Worm (Caenorhabditis elegans): ENCODE measurements around the gene C45G9.11.
A peak's percentile ranks its signal among the peaks of the same experiment; 100 is the strongest.

Gene C45G9.11

ce11 chrIII:5112998-5113397 lies 44.5 kb upstream of the C45G9.11 start:
- TF ChIP-seq lin-39 (tag; optimal IDR thresholded peaks at IDR 0.05) (no peak), mml-1 (tag; optimal IDR thresholded peaks at IDR 0.05) (no peak), daf-12 (tag; optimal IDR thresholded peaks at IDR 0.05) (no peak), nhr-28 (tag; optimal IDR thresholded peaks at IDR 0.05) (no peak), ZK546.5 (tag; optimal IDR thresholded peaks at IDR 0.05) (no peak), ceh-16 (tag; optimal IDR thresholded peaks at IDR 0.05) (no peak), nhr-11 (tag; optimal IDR thresholded peaks at IDR 0.05) (no peak), elt-2 (tag; optimal IDR thresholded peaks at IDR 0.05) (peak; percentile 65), nhr-76 (tag; optimal IDR thresholded peaks at IDR 0.05) (no peak), unc-62 (GFP tag; optimal IDR thresholded peaks at IDR 0.05) (no peak), tbx-2 (tag; optimal IDR thresholded peaks at IDR 0.05) (no peak), nhr-67 (tag; optimal IDR thresholded peaks at IDR 0.05) (no peak), pqm-1 (tag; optimal IDR thresholded peaks at IDR 0.05) (peak; percentile 55)

DNA sequence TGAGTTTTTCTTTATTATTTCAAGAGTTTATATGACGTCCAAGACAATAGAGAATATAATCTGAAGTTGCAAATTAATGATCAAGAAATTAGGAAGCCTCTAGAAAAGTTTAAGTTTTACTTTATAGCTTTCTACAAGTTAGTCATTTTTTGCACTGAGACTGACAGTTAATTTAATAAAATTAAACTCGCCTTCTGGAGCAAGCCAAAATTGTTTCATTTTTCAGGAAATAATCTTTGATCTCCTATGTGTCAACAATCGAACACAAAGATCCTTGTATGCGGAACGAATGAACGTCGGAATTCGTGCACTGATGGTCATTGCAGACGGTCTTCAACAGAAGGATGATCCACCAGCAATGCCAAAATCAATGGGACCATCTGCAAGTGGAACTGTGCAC lies 43.9 kb upstream of the C45G9.11 start:
- TF ChIP-seq lin-15B (tag; optimal IDR thresholded peaks at IDR 0.05), result no peak
- no peak for TF ChIP-seq nhr-76 (tag; optimal IDR thresholded peaks at IDR 0.05)
- TF ChIP-seq ztf-11 (tag; optimal IDR thresholded peaks at IDR 0.05), result no peak
- TF ChIP-seq ama-1 (optimal IDR thresholded peaks at IDR 0.05), result no peak
- TF ChIP-seq hmg-11 (tag; optimal IDR thresholded peaks at IDR 0.05), result no peak
- TF ChIP-seq pqm-1 (tag; optimal IDR thresholded peaks at IDR 0.05), result no peak
- TF ChIP-seq ZK546.5 (tag; optimal IDR thresholded peaks at IDR 0.05), result no peak

DNA sequence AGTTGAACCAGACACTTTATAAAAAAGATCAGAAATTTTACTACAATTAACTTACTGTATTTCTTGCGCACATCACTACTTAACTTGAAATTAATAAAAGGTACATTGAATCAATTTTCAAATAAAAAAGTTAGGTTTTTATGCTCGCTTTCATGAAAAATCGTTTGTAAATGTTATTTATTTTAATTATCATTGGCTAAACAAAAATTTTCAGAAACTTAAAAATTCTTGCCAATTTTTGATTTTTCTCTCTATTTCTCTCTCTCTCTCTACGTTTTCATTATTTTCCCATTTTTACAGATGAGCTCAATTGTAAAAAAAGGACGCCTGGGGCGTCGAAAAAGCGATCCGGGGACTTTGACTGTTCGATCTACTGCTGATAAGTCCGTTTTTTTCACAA lies 40.9 kb upstream of the C45G9.11 start, which contains the start of gene sax-2:
Gene sax-2 (plus strand): TSS at position 301 of the 400 bp plus-strand sequence.
- TF ChIP-seq nhr-25 (tag; optimal IDR thresholded peaks at IDR 0.05) (no peak), pha-4 (tag; optimal IDR thresholded peaks at IDR 0.05) (no peak), elt-2 (tag; optimal IDR thresholded peaks at IDR 0.05) (no peak), zag-1 (tag; optimal IDR thresholded peaks at IDR 0.05) (no peak), lin-15B (tag; optimal IDR thresholded peaks at IDR 0.05) (no peak), nhr-43 (tag; optimal IDR thresholded peaks at IDR 0.05; ENCODE audit: poor library complexity, severe bottlenecking) (no peak), eor-1 (tag; optimal IDR thresholded peaks at IDR 0.05) (no peak), nhr-12 (tag; optimal IDR thresholded peaks at IDR 0.05) (no peak), mml-1 (tag; optimal IDR thresholded peaks at IDR 0.05) (no peak), jun-1 (tag; optimal IDR thresholded peaks at IDR 0.05) (no peak)

ce11 chrIII:5108746-5109145 lies 40.2 kb upstream of the C45G9.11 start:
- TF ChIP-seq ama-1 (optimal IDR thresholded peaks at IDR 0.05) (no peak), egl-27 (tag; optimal IDR thresholded peaks at IDR 0.05) (no peak), pha-4 (tag; optimal IDR thresholded peaks at IDR 0.05) (peak; percentile 71), nhr-67 (tag; optimal IDR thresholded peaks at IDR 0.05) (no peak), nhr-76 (tag; optimal IDR thresholded peaks at IDR 0.05) (no peak), ceh-16 (tag; optimal IDR thresholded peaks at IDR 0.05) (no peak), nhr-23 (tag; optimal IDR thresholded peaks at IDR 0.05) (no peak), elt-3 (tag; optimal IDR thresholded peaks at IDR 0.05) (no peak), ceh-28 (tag; optimal IDR thresholded peaks at IDR 0.05) (peak; percentile 50), fkh-2 (tag; optimal IDR thresholded peaks at IDR 0.05) (no peak), ztf-11 (tag; optimal IDR thresholded peaks at IDR 0.05) (no peak), egl-5 (tag; optimal IDR thresholded peaks at IDR 0.05) (peak; percentile 54), jun-1 (tag; optimal IDR thresholded peaks at IDR 0.05) (no peak), zag-1 (tag; optimal IDR thresholded peaks at IDR 0.05) (no peak), fkh-10 (GFP tag; optimal IDR thresholded peaks at IDR 0.05) (no peak), lin-15B (tag; optimal IDR thresholded peaks at IDR 0.05) (peak; percentile 86), pqm-1 (tag; optimal IDR thresholded peaks at IDR 0.05) (peak; percentile 40), elt-2 (tag; optimal IDR thresholded peaks at IDR 0.05) (peak; percentile 30), unc-39 (tag; optimal IDR thresholded peaks at IDR 0.05) (no peak), nfya-1 (tag; optimal IDR thresholded peaks at IDR 0.05; ENCODE audit: insufficient read depth) (peak; percentile 77), nhr-77 (tag; optimal IDR thresholded peaks at IDR 0.05) (no peak), elt-1 (tag; optimal IDR thresholded peaks at IDR 0.05) (no peak), skn-1 (tag; optimal IDR thresholded peaks at IDR 0.05) (peak; percentile 25), snpc-4 (tag; optimal IDR thresholded peaks at IDR 0.05) (no peak), nhr-25 (tag; optimal IDR thresholded peaks at IDR 0.05) (peak; percentile 65), nhr-43 (tag; optimal IDR thresholded peaks at IDR 0.05; ENCODE audit: poor library complexity, severe bottlenecking) (peak; percentile 21), ZK546.5 (tag; optimal IDR thresholded peaks at IDR 0.05) (no peak)

Measured in whole organism, L3 larva.